Fruit fly (Drosophila melanogaster): ENCODE data around the gene CG4998.

CG4998 gene

DNA sequence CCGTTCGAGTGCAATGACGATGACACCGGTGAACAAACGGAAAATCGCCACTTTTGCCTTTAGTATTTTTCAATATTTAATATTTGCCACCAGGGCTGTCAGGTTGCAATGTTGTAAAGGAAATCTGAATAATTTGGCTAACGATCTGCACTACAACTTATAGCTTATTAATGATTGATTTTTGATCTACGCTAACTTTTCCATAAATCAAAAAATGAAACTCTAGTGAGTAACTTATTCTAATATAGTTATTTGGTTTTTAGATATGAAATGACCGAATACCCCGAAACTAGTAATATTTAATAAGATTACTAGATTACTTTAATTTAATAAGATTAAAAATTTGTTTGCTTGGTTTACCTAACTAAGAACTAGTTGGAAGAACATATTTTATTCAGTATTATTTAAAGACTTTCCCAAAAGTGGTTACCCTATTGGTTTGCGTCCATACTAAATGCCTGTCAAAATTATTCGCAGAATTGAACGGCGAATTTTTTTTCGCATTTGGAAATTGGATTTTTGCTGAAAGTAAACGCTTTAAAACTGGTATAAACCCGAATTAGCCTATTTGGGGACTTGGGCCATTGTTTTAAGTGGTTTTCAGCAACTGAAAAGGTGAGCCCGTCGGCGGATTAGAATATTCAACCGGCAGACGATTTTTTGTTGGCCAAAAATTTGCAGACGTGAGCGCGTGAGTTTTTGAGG lies 47.2 kb downstream of the CG4998 start, which contains the start of the genes Agpat3 and RAF2 (continued):
- TF ChIP-seq Xrp1 (GFP tag; IDR thresholded peaks at IDR 0.05) (0 out of 2 replicates have a peak, but pooled peaks have one; percentile 28), H15 (GFP tag; IDR thresholded peaks at IDR 0.05) (0 out of 3 replicates have a peak, but pooled peaks have one; percentile 13), crc (GFP tag; optimal IDR thresholded peaks at IDR 0.05) (no peak), Oaz (GFP tag; IDR thresholded peaks at IDR 0.05) (no peak), tin (GFP tag; optimal IDR thresholded peaks at IDR 0.05) (peak; percentile 67), CG4707 (GFP tag; optimal IDR thresholded peaks at IDR 0.05) (no peak), CG12236 (GFP tag; optimal IDR thresholded peaks at IDR 0.05) (no peak), CG12104 (GFP tag; optimal IDR thresholded peaks at IDR 0.05) (peak; percentile 57), ci (GFP tag; IDR thresholded peaks at IDR 0.05) (0 out of 3 replicates have a peak, but pooled peaks have one; percentile 5), Ets65A (GFP tag) (peak; percentile 85), D19A (tag; optimal IDR thresholded peaks at IDR 0.05) (peak; percentile 31), PHDP (tag; optimal IDR thresholded peaks at IDR 0.05) (peak; percentile 40), Bdp1 (GFP tag; optimal IDR thresholded peaks at IDR 0.05) (no peak), NFAT (GFP tag; IDR thresholded peaks at IDR 0.05) (0 out of 2 replicates have a peak, but pooled peaks have one; percentile 12), CG9727 (GFP tag; optimal IDR thresholded peaks at IDR 0.05) (peak; percentile 41), prd (optimal IDR thresholded peaks at IDR 0.05) (no peak), prd (GFP tag; IDR thresholded peaks at IDR 0.05) (peak; percentile 67; the same call in 2 of the 3 replicates), exex (tag; optimal IDR thresholded peaks at IDR 0.05) (no peak), tio (GFP tag; optimal IDR thresholded peaks at IDR 0.05) (peak; percentile 64), gem (tag; optimal IDR thresholded peaks at IDR 0.05) (peak; percentile 73), CTCF (GFP tag; optimal IDR thresholded peaks at IDR 0.05) (no peak), Camta (GFP tag; optimal IDR thresholded peaks at IDR 0.05) (peak; percentile 6), CG7357 (GFP tag; IDR thresholded peaks at IDR 0.05) (peak; percentile 68; the same call in 2 of the 3 replicates), CG30020 (tag; optimal IDR thresholded peaks at IDR 0.05) (peak; percentile 60), hb (GFP tag; IDR thresholded peaks at IDR 0.05; ENCODE audit: partially characterized antibody) (no peak), Rfx (GFP tag; IDR thresholded peaks at IDR 0.05) (peak; percentile 61), sens (GFP tag) (peak; percentile 38), Hmr (GFP tag; optimal IDR thresholded peaks at IDR 0.05) (peak; percentile 36), sob (GFP tag; IDR thresholded peaks at IDR 0.05) (peak; percentile 54; the same call in 1 of the 2 replicates), CG30403 (GFP tag; optimal IDR thresholded peaks at IDR 0.05) (peak; percentile 66), CG17385 (GFP tag; optimal IDR thresholded peaks at IDR 0.05) (no peak), CG31441 (GFP tag; IDR thresholded peaks at IDR 0.05) (peak; percentile 53), gsb-n (tag; optimal IDR thresholded peaks at IDR 0.05) (peak; percentile 10), insv (GFP tag; optimal IDR thresholded peaks at IDR 0.05) (no peak), vvl (GFP tag; IDR thresholded peaks at IDR 0.05) (peak; percentile 61), Sox100B (GFP tag; optimal IDR thresholded peaks at IDR 0.05) (peak; percentile 32), Hr39 (optimal IDR thresholded peaks at IDR 0.05) (no peak), CG1832 (GFP tag; optimal IDR thresholded peaks at IDR 0.05) (no peak), repo (GFP tag; optimal IDR thresholded peaks at IDR 0.05) (no peak), gfzf (GFP tag; optimal IDR thresholded peaks at IDR 0.05) (peak; percentile 80), Max (GFP tag; optimal IDR thresholded peaks at IDR 0.05) (peak; percentile 19), CG10366 (GFP tag; IDR thresholded peaks at IDR 0.05) (peak; percentile 45), CG3726 (GFP tag; IDR thresholded peaks at IDR 0.05) (no peak), phol (tag; optimal IDR thresholded peaks at IDR 0.05) (peak; percentile 60), slbo (GFP tag; IDR thresholded peaks at IDR 0.05) (peak; percentile 77), CG10654 (GFP tag; optimal IDR thresholded peaks at IDR 0.05) (peak; percentile 12), CG9817 (tag; optimal IDR thresholded peaks at IDR 0.05) (peak; percentile 50), CG9932 (GFP tag; IDR thresholded peaks at IDR 0.05) (peak; percentile 64), CG12391 (tag; optimal IDR thresholded peaks at IDR 0.05) (peak; percentile 73), CG8359 (GFP tag; optimal IDR thresholded peaks at IDR 0.05; ENCODE audit: borderline replicate concordance) (no peak), abd-A (tag; optimal IDR thresholded peaks at IDR 0.05) (no peak)
